Fruit fly (Drosophila melanogaster): ENCODE results near the gene emb.
A peak's percentile ranks its signal among the peaks of the same experiment; 100 is the strongest.

emb gene

DNA sequence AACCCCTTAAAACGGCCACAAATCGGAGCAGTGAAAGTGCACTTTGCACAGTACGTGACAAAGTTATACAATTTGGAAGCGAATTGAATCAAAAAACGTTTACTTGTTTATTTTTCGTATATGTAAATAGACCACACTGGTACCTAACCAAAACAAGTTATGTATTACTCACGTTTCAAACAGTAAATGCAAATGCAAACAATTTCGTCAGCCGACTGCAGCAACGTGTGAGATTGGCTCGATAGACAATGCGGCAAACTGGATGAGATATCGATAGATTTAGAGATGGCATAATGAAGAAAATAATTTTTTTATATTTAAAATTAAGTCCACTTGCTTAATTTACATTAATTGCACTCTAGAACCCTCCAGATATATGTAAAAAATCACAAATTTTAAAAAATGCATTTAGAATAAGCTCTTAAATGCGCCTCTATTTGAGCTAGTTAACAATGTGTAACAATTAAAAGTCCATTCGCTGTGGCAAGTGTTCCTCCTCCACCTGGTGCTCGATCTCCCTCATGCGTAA, 21.8 kb upstream of the emb start, which contains the start of gene AlaRS (continued):
- TF ChIP-seq Sox100B (GFP tag; optimal IDR thresholded peaks at IDR 0.05) = peak; percentile 26
- no peak for TF ChIP-seq ab (GFP tag; optimal IDR thresholded peaks at IDR 0.05)
- TF ChIP-seq grn (GFP tag; optimal IDR thresholded peaks at IDR 0.05) = no peak
- TF ChIP-seq CG33213 (GFP tag; optimal IDR thresholded peaks at IDR 0.05) = no peak
- TF ChIP-seq tio (GFP tag; optimal IDR thresholded peaks at IDR 0.05) = no peak
- TF ChIP-seq jumu (GFP tag; optimal IDR thresholded peaks at IDR 0.05) = no peak

DNA sequence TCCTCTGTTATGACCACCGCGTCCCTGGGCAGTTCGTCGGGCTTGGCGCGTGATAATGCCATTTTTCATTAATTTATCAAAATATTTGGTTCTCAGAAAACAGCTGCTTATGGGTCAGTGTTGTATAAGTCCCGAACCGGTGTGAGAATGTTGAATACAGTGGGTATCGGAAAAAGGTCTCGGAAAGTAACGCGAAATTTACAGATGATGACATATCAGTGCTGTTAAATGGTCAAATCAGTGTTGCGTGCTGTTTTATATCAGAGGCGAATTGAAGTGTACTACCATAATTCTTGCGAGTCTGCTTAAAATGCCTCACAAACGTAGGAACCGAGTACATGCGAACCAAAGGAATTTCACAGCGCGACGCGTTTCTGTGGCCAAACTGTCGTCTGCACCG, 20.7 kb upstream of the emb start, which contains the start of the genes CG13392 and Rcd4:
TSS of gene CG13392 (minus strand) at position 162 of the 400 bp plus-strand sequence.
TSS of gene Rcd4 (plus strand) at position 216 of the 400 bp plus-strand sequence.
- TF ChIP-seq H2.0 (GFP tag; IDR thresholded peaks at IDR 0.05) (peak; percentile 57), CG11695 (GFP tag; IDR thresholded peaks at IDR 0.05) (no peak; the same call in 2 of the 3 replicates), CG7987 (GFP tag; optimal IDR thresholded peaks at IDR 0.05) (peak; percentile 71), Dbx (GFP tag; IDR thresholded peaks at IDR 0.05) (peak; percentile 71), bab2 (GFP tag; optimal IDR thresholded peaks at IDR 0.05) (peak; percentile 76), CG1233 (GFP tag; optimal IDR thresholded peaks at IDR 0.05) (peak; percentile 19), btn (GFP tag; optimal IDR thresholded peaks at IDR 0.05) (peak; percentile 30), Asciz (GFP tag; optimal IDR thresholded peaks at IDR 0.05) (no peak), wor (GFP tag; IDR thresholded peaks at IDR 0.05) (no peak), CG14014 (GFP tag; IDR thresholded peaks at IDR 0.05) (peak; percentile 53), da (GFP tag; optimal IDR thresholded peaks at IDR 0.05) (peak; percentile 23), ci (GFP tag; IDR thresholded peaks at IDR 0.05) (peak; percentile 68; the same call in 2 of the 3 replicates), jigr1 (GFP tag; IDR thresholded peaks at IDR 0.05) (no peak), CG12104 (GFP tag; optimal IDR thresholded peaks at IDR 0.05) (no peak), Scr (GFP tag; IDR thresholded peaks at IDR 0.05; ENCODE audit: partially characterized antibody) (peak; percentile 64), CG14965 (GFP tag; optimal IDR thresholded peaks at IDR 0.05; ENCODE audit: borderline replicate concordance) (no peak), crol (GFP tag; IDR thresholded peaks at IDR 0.05) (no peak), bowl (GFP tag; IDR thresholded peaks at IDR 0.05) (no peak), toy (GFP tag; IDR thresholded peaks at IDR 0.05) (no peak), chn (GFP tag; optimal IDR thresholded peaks at IDR 0.05) (peak; percentile 50), Bteb2 (GFP tag; optimal IDR thresholded peaks at IDR 0.05) (peak; percentile 57), CG4282 (GFP tag; optimal IDR thresholded peaks at IDR 0.05) (peak; percentile 79), Ets65A (GFP tag) (peak; percentile 97), hb (GFP tag; IDR thresholded peaks at IDR 0.05; ENCODE audit: partially characterized antibody) (peak; percentile 31; the same call in 1 of the 3 replicates), CG6683 (GFP tag; optimal IDR thresholded peaks at IDR 0.05) (peak; percentile 32), pnt (GFP tag; optimal IDR thresholded peaks at IDR 0.05) (no peak), Aef1 (GFP tag; IDR thresholded peaks at IDR 0.05) (peak; percentile 36; the same call in 2 of the 3 replicates), CG8281 (tag; optimal IDR thresholded peaks at IDR 0.05) (no peak), D19A (tag; optimal IDR thresholded peaks at IDR 0.05) (no peak), Stat92E (GFP tag; optimal IDR thresholded peaks at IDR 0.05) (peak in 1 of 3 experiments; percentile 61), CG7556 (GFP tag; optimal IDR thresholded peaks at IDR 0.05) (peak; percentile 59), Fer2 (tag; optimal IDR thresholded peaks at IDR 0.05) (peak; percentile 22), odd (GFP tag; optimal IDR thresholded peaks at IDR 0.05) (no peak), CG1647 (GFP tag; optimal IDR thresholded peaks at IDR 0.05) (peak; percentile 76), pb (GFP tag; optimal IDR thresholded peaks at IDR 0.05) (peak; percentile 63), B-H1 (GFP tag; IDR thresholded peaks at IDR 0.05) (no peak), NC2β (GFP tag; optimal IDR thresholded peaks at IDR 0.05) (peak; percentile 64), en (GFP tag; optimal IDR thresholded peaks at IDR 0.05) (peak; percentile 7), stwl (tag; optimal IDR thresholded peaks at IDR 0.05) (peak; percentile 100), Oaz (GFP tag; IDR thresholded peaks at IDR 0.05) (no peak), abd-A (tag; optimal IDR thresholded peaks at IDR 0.05) (peak; percentile 31), kay (GFP tag; optimal IDR thresholded peaks at IDR 0.05) (peak; percentile 4), Hmx (GFP tag; optimal IDR thresholded peaks at IDR 0.05) (no peak), fd96Cb (tag; optimal IDR thresholded peaks at IDR 0.05) (no peak), br (optimal IDR thresholded peaks at IDR 0.05) (no peak)
